Worm (Caenorhabditis elegans) whole organism, L4/young adult: ENCODE data around the gene glb-27.

Experiments
- W03F9.2 ChIP-seq: fragments of 150-350 bp; optimal IDR thresholded peaks from 2 replicates; lab custom pipeline; 2014; ENCODE audit warnings: missing biosample characterization, missing genetic modification characterization
- dao-5 ChIP-seq: sonication (generic microtip); optimal IDR thresholded peaks from 2 replicates; lab custom pipeline; 2016; ENCODE audit warnings: missing genotype, missing genetic modification characterization, moderate library complexity, missing compliant biosample characterization
- him-1 ChIP-seq: sonication (generic microtip); optimal IDR thresholded peaks from 2 replicates; lab custom pipeline; 2016; ENCODE audit warnings: missing genotype, missing genetic modification reagents, missing genetic modification characterization, missing compliant biosample characterization

DNA sequence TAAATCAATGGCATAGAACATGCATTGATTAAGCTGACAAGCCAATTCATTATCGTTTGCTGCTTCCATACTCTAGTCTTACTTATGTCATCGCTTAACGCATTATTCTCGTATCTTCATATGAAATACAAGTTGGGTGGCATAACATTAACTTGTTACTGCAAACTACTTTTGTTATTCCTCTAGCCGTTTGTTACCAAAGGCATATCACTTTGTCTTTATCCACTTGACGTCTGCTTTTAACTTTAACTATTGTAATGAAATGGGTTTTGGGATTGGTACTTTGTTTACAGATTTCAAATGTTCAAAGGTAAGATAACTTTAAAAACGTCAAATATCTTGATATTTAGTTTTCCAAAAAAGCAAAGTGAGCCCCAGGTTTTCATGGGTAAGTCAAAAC is 20.0 kb downstream of the glb-27 start, which contains the start of gene W01C9.2:
- no peak for TF ChIP-seq him-1 (tag; lab: Kevin White, UChicago)
- TF ChIP-seq W03F9.2 (tag; lab: Kevin White, UChicago): no peak
- TF ChIP-seq dao-5 (tag; lab: Kevin White, UChicago): no peak
